Worm (Caenorhabditis elegans) whole organism, L4 larva: ENCODE measurements around the gene Y32B12B.1.

Source experiments
- ceh-62 ChIP-seq: sonication (generic microtip); optimal IDR thresholded peaks from 2 replicates; lab custom pipeline; 2017; ENCODE audit warnings: missing biosample characterization, missing genetic modification characterization
- ces-1 ChIP-seq: fragments of 150-350 bp; sonication (generic microtip); optimal IDR thresholded peaks from 4 replicates; lab custom pipeline; 2014; ENCODE audit warnings: missing biosample characterization, missing genetic modification reagents, missing genetic modification characterization
- egl-27 ChIP-seq: sonication (generic microtip); optimal IDR thresholded peaks from 3 replicates; lab custom pipeline; 2017; ENCODE audit warnings: missing biosample characterization, missing genetic modification reagents, missing genetic modification characterization
- lin-38 ChIP-seq: fragments of 200-800 bp; sonication (Bioruptor generic); IDR thresholded peaks from 2 replicates; pipeline ENCODE4 v1.3.6; 2022; ENCODE audit warnings: missing genetic modification reagents, missing genetic modification characterization, missing compliant biosample characterization
- pha-4 ChIP-seq, 2 experiments: fragments of 150-350 bp in 1 of 2; fragments of 200-800 bp in 1 of 2; sonication (Bioruptor generic) in 1 of 2; IDR thresholded peaks in 1 of 2; optimal IDR thresholded peaks in 1 of 2; 2 replicates each; pipeline versions ENCODE4 v1.3.6 to Lab custom; 2014 to 2022; ENCODE audit warnings: missing genetic modification characterization in 2 of 2, missing genetic modification reagents in 2 of 2, missing biosample characterization in 1 of 2, missing compliant biosample characterization in 1 of 2
- unc-62 ChIP-seq, 3 experiments: fragments of 150-350 bp in 1 of 3; sonication (generic microtip); optimal IDR thresholded peaks in 2 of 3; peaks in 1 of 3; 1 replicate in 1 of 3; 2 replicates in 2 of 3; lab custom pipeline; 2014 to 2017; ENCODE audit warnings: missing biosample characterization in 3 of 3, missing genetic modification characterization in 3 of 3, missing genetic modification reagents in 3 of 3, missing genotype in 1 of 3
- zag-1 ChIP-seq: fragments of 150-350 bp; optimal IDR thresholded peaks from 2 replicates; lab custom pipeline; 2014; ENCODE audit warnings: missing biosample characterization, missing genetic modification characterization

DNA sequence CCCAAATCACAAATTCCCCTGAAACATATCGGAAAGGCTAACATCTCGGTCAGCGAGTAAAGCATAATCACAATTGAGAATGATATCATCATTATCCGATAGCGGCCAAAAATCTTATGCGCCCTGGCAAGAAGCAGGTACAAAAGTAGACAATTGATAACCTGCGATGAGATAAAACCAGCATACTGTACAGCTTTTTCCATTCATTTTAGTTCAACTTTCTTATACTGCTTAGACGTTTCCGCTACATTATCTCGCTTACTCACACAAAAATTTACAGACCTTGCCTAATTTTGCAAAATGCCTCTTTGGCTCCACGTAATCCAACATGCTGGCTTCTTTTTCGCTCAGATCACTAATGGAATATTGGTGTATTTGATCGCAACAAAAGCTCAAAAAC, 46.2 kb downstream of the Y32B12B.1 start, which contains the start of gene str-150:
- no peak for TF ChIP-seq zag-1
- no peak for TF ChIP-seq ces-1 (GFP tag; lab: Kevin White, UChicago)
- TF ChIP-seq unc-62 (GFP tag; optimal IDR thresholded peaks at IDR 0.05 in 1 of 2; lab: Kevin White, UChicago), result no peak
- no peak for TF ChIP-seq unc-62 (tag; optimal IDR thresholded peaks at IDR 0.05; lab: Kevin White, UChicago)
- TF ChIP-seq egl-27 (tag; lab: Kevin White, UChicago), result no peak
- no peak for TF ChIP-seq lin-38
- TF ChIP-seq ceh-62 (tag; lab: Kevin White, UChicago), result no peak
- no peak for TF ChIP-seq pha-4 (GFP tag; IDR thresholded peaks at IDR 0.05; lab: Robert Waterston, UW)
- TF ChIP-seq pha-4 (tag; optimal IDR thresholded peaks at IDR 0.05; lab: Kevin White, UChicago), result no peak
